Fruit fly (Drosophila melanogaster) whole organism, prepupa: ENCODE data around the gene CG33721.

Experiments used
- CG11294 ChIP-seq: fragments of 200-800 bp; sonication (Bioruptor generic); IDR thresholded peaks from 2 replicates; pipeline ENCODE4 v1.3.6; 2022; ENCODE audit warnings: missing biosample characterization, missing genetic modification characterization
- CG6163 ChIP-seq: fragments of 200-800 bp; sonication (Bioruptor generic); IDR thresholded peaks from 3 replicates; pipeline ENCODE4 v1.3.6; 2022; ENCODE audit warnings: missing biosample characterization, missing genetic modification characterization
- CG6276 ChIP-seq: fragments of 200-800 bp; sonication (Bioruptor generic); optimal IDR thresholded peaks from 2 replicates; lab custom pipeline; 2017; ENCODE audit warnings: missing biosample characterization, mild to moderate bottlenecking, missing genetic modification characterization
- Met ChIP-seq: fragments of 200-800 bp; sonication (Bioruptor generic); optimal IDR thresholded peaks from 3 replicates; lab custom pipeline; 2016; ENCODE audit warnings: missing biosample characterization, missing genetic modification characterization
- Sox102F ChIP-seq: fragments of 200-800 bp; sonication (Bioruptor generic); optimal IDR thresholded peaks from 2 replicates; lab custom pipeline; 2016; ENCODE audit warnings: missing biosample characterization, mild to moderate bottlenecking, missing genetic modification characterization
- Sox14 ChIP-seq: fragments of 200-800 bp; sonication (Bioruptor generic); optimal IDR thresholded peaks from 3 replicates; lab custom pipeline; 2016; ENCODE audit warnings: missing biosample characterization, missing genetic modification characterization

DNA sequence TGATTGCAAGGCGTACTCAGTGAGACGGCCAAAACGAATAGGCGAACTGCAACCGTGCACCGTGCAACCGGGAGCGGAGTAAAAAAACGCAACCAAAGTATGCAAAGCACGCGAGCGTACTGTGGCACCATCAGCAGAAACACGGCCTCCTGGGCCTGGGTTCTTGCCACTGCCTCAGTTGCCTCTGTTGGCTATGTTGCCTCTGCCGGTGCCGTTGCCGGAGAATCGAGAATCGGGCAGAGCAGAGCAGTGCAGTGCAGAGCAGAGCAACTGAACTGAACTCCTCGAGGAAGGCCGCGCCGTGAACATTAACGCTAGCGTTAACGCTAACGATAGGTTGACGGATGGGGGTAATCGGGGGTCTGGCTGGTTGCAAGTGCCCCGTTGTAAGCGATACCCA lies 6.9 kb upstream of the CG33721 start, which contains the start of gene CG34377:
- no peak for TF ChIP-seq CG6163 (GFP tag; lab: Robert Waterston, UW)
- no peak for TF ChIP-seq Sox14 (GFP tag; lab: Kevin White, UChicago)
- TF ChIP-seq CG6276 (GFP tag; lab: Kevin White, UChicago): no peak
- no peak for TF ChIP-seq Met (GFP tag; lab: Kevin White, UChicago)
- no peak for TF ChIP-seq Sox102F (GFP tag; lab: Kevin White, UChicago)
- TF ChIP-seq CG11294 (GFP tag; lab: Robert Waterston, UW): no peak
